Fruit fly (Drosophila melanogaster) whole organism, larva: ENCODE measurements around the gene CG15219.

Experiments
- noc ChIP-seq: fragments of 200-800 bp; sonication (Bioruptor generic); optimal IDR thresholded peaks from 3 replicates; lab custom pipeline; 2019; ENCODE audit warnings: missing biosample characterization, mild to moderate bottlenecking, missing genetic modification characterization, moderate library complexity

CG15219 gene

DNA sequence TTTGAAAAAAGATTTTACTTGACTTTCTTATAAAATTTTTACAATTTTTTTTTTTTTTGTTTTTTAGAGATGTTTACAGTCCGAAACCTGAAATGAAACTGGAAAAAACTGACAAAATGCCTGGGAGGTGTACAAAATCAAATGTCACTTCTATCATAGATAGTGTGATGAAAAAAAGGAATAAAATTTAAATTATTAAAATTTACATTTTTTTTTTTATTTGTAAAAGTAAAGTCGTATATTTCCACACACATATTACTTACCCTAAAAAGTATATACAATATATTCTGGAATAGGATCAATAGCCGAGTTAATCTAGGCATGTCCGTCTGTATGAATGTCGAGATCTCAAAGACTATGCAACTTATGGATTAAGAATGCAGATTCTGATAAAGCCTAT lies at the start of gene CG15219:
Gene CG15219 (minus strand): TSS at position 101 of the 400 bp plus-strand sequence.
- no peak for TF ChIP-seq noc (tag; lab: Kevin White, UChicago)

DNA sequence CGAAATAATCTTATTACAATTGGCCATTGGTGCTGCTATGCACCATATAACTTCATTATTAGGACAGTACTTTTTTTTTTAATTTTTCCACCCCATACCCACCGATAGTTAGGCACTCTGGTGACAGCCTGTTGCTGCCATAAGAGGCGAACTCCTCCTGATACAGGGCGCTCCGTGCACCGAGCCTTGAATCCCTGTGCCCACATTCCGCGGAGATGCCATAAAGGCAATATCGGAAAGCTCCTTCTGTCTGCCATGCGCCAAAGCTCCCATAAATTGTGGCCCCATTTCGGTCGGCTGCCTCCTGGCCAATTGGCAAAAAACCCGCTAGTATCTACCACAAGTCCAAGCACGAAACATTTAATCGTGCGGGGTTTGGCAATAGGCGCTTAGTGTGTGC lies 47.9 kb upstream of the CG15219 start:
- no peak for TF ChIP-seq noc (tag; lab: Kevin White, UChicago)

DNA sequence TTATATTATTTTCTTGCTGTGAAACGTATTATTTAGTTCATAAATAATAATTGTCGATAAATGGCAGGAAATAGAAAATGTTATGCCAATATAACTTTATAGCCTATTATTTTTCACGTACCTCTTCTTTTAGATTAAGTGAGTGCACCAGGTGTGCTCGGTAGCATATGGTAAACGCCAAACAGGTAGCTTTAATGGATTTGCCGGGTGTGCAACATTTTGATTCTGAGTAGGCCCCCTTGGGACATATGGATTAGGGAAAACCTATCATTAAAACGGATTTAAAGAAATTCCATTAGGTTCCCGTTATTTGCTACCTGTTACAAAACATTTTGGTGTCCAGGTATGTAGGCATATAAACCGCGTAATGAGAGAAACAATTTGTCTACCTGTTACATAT lies 46.0 kb upstream of the CG15219 start, which contains the start of gene dunk:
Gene dunk (plus strand): TSS at position 301 of the 400 bp plus-strand sequence.
- no peak for TF ChIP-seq noc (tag; lab: Kevin White, UChicago)

DNA sequence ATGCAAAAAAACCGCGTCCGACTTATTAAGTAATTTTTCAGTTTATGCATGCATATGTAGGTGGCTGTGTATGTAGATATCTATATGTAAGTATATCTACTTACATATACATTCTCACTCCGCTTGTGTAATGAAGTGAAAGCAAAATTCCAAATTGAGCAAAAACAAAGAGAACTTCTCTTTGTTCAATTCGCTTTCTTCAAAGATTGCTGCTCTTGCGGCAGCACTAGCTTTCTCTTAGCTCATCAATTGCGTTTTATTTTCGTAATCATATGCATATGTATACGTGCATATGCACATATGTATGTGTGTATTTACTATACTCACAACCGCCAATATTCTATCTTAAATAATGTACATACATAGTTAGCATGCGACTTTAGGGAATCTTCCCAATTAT lies 43.4 kb upstream of the CG15219 start:
- no peak for TF ChIP-seq noc (tag; lab: Kevin White, UChicago)

DNA sequence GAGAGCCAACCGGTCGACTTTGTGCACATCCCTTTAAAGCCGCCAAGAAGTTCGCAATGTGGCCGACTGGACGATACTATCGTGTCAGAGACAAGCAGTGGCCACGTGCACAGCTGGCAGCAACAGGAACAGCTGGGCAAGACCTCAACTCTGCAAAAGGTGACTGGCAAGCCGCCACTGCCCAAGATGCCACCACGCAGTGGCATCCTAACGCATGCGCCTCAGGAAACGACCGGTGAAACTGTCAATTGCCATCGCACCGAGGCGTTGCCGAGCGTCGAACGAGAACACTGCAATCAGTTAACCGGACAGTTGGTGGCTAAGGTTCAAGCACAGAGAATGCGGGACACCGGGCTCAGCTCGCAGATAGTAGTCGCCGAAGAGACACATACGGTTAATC lies 40.9 kb upstream of the CG15219 start:
- TF ChIP-seq noc (tag; lab: Kevin White, UChicago): no peak

DNA sequence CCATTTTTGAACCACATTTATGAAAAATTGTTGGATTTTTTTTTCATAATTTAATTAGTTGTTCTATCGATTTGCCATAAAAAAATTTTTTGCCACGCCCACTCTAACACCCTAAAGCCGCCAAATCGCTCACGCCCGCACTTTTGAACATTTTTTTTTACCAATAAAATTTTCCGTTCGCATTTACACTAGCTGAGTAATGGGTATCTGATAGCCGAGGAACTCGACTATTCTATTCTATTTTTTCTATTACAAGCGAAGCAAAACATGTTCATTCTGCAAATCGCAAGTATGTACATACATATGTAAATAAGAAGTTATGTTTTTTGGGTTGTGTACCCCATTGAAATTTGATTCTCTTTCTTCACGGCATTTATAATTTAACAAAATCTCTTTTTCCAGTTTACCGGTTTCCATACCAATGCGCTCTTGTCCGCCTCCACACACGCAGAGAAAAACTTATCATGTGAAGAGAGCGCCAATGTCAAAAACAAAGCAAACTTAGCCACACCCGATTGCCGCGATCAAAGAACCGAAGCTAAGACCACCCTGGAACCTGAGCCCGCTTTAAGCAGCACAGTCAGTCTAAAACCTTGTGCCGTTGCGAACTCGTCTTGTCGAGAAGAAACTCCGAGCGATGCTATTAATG lies 40.1 kb upstream of the CG15219 start:
- TF ChIP-seq noc (tag; lab: Kevin White, UChicago): no peak

DNA sequence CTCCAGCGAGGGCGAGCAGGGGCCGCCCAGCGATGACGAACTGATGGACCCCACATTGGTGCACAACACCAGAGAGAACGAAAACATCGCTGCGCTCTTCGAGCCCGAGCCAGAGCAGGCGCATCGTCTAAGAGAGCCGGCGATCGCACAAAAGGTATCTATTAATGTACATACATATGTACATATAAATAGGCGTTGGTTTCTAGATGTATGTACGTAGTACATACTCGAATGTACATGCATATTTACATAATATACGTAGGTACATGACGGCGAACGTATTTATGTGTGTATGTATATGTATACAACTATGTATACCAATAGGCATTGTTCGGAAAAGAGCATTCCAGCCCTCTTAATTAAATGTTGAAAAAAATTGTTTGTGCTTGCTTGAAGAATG lies 38.8 kb upstream of the CG15219 start:
- TF ChIP-seq noc (tag; lab: Kevin White, UChicago): no peak

DNA sequence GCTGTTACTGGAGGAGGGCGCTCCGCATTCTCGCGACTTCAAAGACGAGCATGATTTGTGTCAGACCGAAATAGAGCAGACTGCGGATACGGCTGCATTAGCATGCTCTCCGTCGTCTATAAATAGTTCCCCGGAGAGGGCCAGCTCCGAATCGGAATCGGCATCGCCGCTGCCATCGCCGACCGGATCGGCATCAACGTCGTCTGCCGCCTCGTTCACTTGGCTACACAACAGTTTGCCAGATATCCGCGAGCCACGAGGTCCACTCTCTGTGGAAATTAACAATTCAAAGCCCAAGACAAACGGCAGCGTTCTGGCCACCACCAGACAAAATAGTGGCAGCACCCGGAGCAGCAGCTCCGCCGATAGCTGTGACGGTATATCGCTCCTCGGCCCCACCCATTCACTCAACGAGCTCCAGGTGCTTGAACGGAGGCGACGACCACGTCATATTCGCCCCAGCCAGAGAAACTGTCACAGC lies 37.4 kb upstream of the CG15219 start:
- no peak for TF ChIP-seq noc (tag; lab: Kevin White, UChicago)

DNA sequence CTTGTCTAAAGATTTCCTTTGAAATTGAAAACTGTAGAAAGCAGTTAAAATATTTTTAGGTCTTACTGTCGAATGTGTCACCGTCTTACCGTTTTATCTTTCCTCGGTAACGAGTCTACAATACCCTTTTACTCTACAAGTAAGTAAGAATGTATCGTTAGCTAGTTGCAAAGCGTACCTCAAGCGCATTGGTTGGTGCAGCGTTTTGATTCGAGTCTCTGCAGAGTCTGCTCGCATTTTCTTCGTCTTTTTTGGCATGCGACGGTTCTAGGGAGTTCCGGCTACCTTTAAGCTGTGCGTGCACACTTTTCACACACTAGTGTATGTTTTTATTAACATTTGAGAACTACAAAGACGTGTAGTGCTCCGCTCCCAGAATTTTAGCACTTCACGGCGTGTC lies 34.6 kb upstream of the CG15219 start:
- TF ChIP-seq noc (tag; lab: Kevin White, UChicago): no peak

DNA sequence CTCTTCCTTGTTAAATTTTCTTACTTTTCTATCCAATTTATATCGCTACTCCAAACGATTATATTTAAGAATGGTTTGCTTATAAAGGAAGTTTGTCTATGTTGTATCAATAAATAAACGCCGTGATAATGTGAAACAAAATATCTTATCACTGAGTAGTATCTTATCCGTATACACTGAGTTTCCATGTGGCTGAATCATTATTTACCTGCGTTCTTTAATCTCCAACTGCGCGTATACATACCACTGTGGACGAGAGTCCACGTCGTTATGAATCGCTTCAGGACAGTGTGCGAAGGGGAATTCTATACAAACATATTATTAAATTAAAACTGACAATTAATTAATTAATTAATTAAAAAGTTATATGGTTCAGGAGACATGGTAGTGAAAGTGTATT lies 34.0 kb upstream of the CG15219 start:
- no peak for TF ChIP-seq noc (tag; lab: Kevin White, UChicago)

DNA sequence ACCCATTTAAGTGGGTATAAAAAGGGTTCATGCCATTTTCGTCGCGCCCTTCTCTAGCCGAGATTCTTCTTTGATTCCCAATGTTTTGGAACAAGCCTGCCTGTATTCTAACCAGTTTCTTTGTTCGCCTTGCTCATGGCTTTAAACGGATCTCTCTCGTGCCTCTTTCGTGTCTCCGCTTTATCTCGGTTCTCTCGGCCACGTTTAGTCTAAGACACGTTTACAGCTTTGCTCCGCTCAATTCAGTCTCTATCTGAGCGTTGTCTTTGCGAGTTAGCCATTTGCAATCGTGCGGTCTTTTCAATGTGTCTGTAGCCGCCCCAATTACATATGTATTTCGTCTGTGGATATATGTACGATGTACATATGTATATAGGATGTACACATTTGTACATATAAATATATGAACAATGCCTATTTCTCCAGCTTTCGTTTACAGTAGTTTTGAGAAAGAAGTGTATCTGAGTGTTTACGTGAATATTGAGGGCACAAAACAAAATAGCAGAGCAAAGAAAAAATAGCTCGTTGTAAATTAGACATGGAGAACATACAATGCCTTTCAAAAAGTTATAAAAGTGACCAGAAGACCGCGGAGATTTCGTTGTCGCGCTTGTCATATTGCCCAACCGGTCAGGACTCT lies 28.9 kb upstream of the CG15219 start:
- no peak for TF ChIP-seq noc (tag; lab: Kevin White, UChicago)

DNA sequence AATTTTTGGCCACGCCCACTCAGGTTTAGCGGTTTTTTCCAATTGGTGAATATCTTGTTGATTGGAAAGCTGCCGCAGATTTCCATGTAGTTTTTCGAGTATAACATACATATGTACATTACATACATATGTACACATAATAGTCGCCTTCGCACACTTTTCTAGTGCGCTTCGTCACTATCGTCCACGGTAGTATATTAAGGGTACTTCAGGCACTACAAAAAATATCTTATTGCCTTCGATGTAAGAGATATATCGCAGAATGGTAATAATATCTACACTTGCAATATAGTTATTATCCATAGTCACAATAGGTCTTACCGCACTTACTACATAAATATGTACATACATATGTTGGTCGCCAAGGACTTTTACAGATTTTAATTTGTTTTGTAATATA lies 27.7 kb upstream of the CG15219 start:
- no peak for TF ChIP-seq noc (tag; lab: Kevin White, UChicago)

DNA sequence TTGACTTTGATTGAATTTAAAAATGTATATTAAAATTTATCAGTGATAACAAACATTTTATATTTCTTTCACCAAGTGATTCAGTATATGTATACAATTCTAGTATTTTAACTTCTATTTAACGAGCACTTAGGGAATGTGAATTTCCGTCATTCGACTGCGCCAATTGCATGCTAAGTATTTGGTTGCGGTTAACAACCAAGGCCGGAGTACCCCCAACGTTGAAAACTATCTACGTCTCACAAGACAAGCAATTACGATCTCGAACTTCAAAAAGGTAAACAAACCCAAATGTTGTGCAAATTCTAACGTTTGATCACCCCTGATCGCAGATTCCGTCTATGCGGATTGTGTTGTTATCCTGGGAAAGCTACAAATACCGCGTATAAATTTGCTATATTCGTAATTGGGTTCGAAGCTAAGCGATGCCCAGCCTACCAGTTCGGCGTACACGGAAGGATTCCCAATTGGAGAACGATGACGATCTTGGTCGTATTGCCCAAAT lies 25.9 kb upstream of the CG15219 start, which contains the start of gene CG42748:
Gene CG42748 (plus strand): TSS at position 51 of the 505 bp plus-strand sequence.
- no peak for TF ChIP-seq noc (tag; lab: Kevin White, UChicago)

DNA sequence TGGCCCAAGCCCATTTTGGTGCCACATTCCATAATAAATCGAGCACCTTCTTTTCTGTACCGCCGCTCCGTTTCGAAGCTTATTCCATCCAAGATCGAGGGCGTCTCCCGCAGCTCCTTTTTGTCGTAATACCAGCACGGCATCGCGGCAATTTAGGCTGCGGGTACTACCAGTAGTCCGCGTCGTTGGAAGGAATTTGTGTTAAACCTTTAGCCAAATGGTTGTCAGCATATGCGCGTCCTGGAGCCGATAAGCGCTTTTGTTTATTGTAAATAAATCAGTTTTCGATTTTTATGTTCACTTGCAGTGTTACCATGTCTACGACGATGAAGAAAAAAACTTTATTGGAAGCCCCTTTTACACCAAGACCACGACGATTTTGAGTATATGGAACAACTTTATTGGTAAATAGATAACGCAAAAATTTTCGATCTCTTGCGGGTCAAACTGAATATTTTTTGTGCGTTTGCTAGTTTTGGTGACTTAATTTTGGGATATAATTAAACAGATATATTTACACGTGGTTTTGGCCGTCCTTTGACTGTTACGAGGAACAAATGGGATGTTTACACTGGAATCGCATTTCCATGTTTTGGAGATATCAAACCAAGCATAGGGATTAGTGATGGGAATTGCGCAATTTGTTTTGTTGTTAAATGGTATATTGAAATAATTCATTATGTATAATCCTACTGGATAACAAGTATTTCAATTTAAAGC lies 24.4 kb upstream of the CG15219 start, which contains the start of gene CycK:
Gene CycK (minus strand): TSS at position 562 of the 720 bp plus-strand sequence.
- no peak for TF ChIP-seq noc (tag; lab: Kevin White, UChicago)

DNA sequence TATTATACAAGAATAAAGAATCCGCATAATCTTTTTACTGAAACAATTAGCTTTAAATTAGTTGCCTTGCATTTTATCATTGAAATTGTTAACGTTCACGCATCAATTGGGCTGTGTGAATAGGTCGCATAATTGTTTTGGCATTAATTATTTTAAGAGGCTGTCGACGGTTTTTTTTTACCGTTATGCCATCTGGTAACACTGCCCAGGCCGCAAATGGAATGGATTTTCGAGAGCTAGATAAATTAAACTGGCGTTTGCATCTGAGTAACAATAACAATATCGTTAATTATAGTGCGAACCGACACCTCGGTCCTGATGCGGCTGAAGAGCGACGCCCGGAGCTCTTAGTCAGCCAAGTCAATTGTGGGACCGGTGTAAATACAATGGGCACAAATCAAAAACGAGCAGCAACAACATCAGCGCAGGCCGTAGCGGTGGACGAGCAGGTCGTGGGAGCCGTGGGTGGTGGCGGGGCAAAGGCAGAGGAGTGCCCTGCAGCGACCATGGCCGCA lies 16.4 kb upstream of the CG15219 start:
- no peak for TF ChIP-seq noc (tag; lab: Kevin White, UChicago)
